Fruit fly (Drosophila melanogaster) S2 (cell line): ENCODE measurements around the gene CG32987.

Experiments
- CG8478 ChIP-seq: fragments of >200 bp; optimal IDR thresholded peaks from 2 replicates; lab custom pipeline; 2018
- CTCF ChIP-seq, 2 experiments: fragments of >200 bp; optimal IDR thresholded peaks; 2 replicates each; lab custom pipeline; 2018

- TF ChIP-seq CG8478 (lab: Kevin White, UChicago) = no peak
- TF ChIP-seq CTCF (optimal IDR thresholded peaks at IDR 0.05; lab: Kevin White, UChicago) = no peak
Measured at dm6 chr2L:8842262-8842561, 21.4 kb upstream of the CG32987 start.
